Worm (Caenorhabditis elegans) whole organism, early embryonic: ENCODE data around the gene C30G12.4.

Source experiments
- ceh-36 ChIP-seq: sonication (generic microtip); optimal IDR thresholded peaks from 2 replicates; lab custom pipeline; 2016; ENCODE audit warnings: missing genetic modification characterization, inconsistent platforms, missing compliant biosample characterization
- flt-1 ChIP-seq: fragments of 200-800 bp; sonication (Bioruptor generic); IDR thresholded peaks from 2 replicates; pipeline ENCODE4 v1.3.6; 2022; ENCODE audit warnings: missing genetic modification characterization, missing compliant biosample characterization

DNA sequence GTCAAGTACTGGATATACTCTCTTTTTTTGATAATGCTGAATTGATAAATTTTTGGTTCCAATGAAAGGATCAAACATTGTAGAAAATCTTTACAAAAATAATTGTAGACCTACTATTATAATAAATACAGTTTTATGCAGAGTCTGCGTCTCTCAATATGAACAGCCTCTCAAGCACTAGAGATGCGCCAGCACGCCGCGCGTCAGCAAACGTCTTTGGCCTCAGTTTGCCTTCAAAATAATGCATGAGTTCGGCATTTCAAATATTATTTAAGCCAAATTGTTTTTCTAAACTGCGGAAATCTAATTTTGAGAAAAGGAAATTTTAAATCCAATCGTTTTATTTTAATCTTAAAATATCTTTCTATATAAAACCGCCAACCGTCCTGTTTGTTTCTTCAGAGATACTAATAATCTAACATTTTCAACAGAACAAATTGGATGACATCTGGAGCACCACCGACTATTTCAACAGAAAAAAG lies 39.8 kb downstream of the C30G12.4 start, which contains the start of gene cul-4:
- TF ChIP-seq flt-1 (GFP tag; lab: Robert Waterston, UW) (no peak), ceh-36 (tag; lab: Kevin White, UChicago) (no peak)
